Fruit fly (Drosophila melanogaster) Kc167 (cell line): ENCODE measurements around the gene CG6733.

Source experiments
- Sin3A ChIP-seq: fragments of >200 bp; optimal IDR thresholded peaks from 2 replicates; lab custom pipeline; 2018; ENCODE audit warnings: missing external identifiers
- h ChIP-seq: fragments of >200 bp; optimal IDR thresholded peaks from 3 replicates; lab custom pipeline; 2018; ENCODE audit warnings: missing external identifiers
- psq ChIP-seq: fragments of >200 bp; optimal IDR thresholded peaks from 2 replicates; lab custom pipeline; 2017; ENCODE audit warnings: missing external identifiers

DNA sequence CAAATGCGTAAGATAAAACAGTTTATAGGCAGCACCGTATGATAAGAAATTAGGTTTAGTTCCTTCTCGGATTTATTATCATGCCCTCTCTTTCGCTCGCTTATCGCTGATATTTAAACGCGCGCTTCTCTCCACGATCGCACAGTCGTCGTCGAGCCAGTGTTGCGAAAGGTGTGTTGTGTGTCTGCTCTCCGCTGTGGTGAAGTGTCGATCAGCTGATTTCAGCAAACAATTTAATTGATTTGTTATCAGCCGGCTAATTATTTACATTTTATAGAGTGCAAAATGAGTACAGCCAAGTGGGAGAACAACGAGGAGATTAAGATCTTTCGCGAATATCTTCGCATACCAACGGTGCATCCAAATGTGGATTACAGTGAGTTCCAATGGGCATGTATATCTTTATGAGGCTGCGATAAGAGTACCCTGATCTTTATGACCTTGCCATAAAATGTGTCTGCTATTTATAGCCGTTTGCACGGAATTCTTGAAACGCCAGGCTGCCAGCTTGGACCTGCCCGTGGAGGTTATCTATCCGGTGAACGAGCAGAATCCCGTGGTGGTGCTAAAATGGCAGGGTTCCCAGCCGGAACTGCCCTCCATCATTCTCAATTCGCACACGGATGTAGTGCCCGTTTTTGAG lies 5.8 kb upstream of the CG6733 start, which contains the start of the genes CG17110 and CG6726:
- TF ChIP-seq h (lab: Kevin White, UChicago) (no peak), Sin3A (no peak), psq (lab: Kevin White, UChicago) (no peak)
